Worm (Caenorhabditis elegans): ENCODE measurements around the gene set-4.

- TF ChIP-seq unc-39 (tag; optimal IDR thresholded peaks at IDR 0.05) (no peak), lin-13 (tag; optimal IDR thresholded peaks at IDR 0.05) (no peak), tbx-8 (GFP tag; optimal IDR thresholded peaks at IDR 0.05) (no peak), nhr-237 (tag; optimal IDR thresholded peaks at IDR 0.05) (no peak), ztf-11 (tag; optimal IDR thresholded peaks at IDR 0.05) (no peak), unc-62 (GFP tag; optimal IDR thresholded peaks at IDR 0.05) (no peak), nhr-28 (tag; optimal IDR thresholded peaks at IDR 0.05) (no peak), lsy-2 (tag; optimal IDR thresholded peaks at IDR 0.05) (no peak), snpc-4 (tag; optimal IDR thresholded peaks at IDR 0.05) (no peak), blmp-1 (tag; optimal IDR thresholded peaks at IDR 0.05) (no peak), elt-3 (tag; optimal IDR thresholded peaks at IDR 0.05) (no peak), pha-4 (tag; optimal IDR thresholded peaks at IDR 0.05) (no peak)
Measured at ce11 chrII:6358232-6358631, 27.1 kb upstream of the set-4 start.
